Fruit fly (Drosophila melanogaster) whole organism, embryonic: ENCODE measurements around the gene nSMase.
A peak's percentile ranks its signal among the peaks of the same experiment; 100 is the strongest.

ENCODE experiments used
- Atf6 ChIP-seq: fragments of 200-800 bp; sonication (Bioruptor generic); IDR thresholded peaks from 2 replicates; pipeline ENCODE4 v1.3.6; 2022; ENCODE audit warnings: missing biosample characterization, missing genetic modification characterization
- CG10321 ChIP-seq: fragments of 200-800 bp; sonication (Bioruptor generic); IDR thresholded peaks from 2 replicates; pipeline ENCODE4 v1.3.6; 2022; ENCODE audit warnings: missing biosample characterization, missing genetic modification characterization
- CG10654 ChIP-seq: fragments of 200-800 bp; sonication (Bioruptor generic); optimal IDR thresholded peaks from 2 replicates; lab custom pipeline; 2016; ENCODE audit warnings: missing biosample characterization, missing genetic modification characterization
- CG11723 ChIP-seq: fragments of 200-800 bp; sonication (Bioruptor generic); optimal IDR thresholded peaks from 2 replicates; lab custom pipeline; 2017; ENCODE audit warnings: missing biosample characterization, mild to moderate bottlenecking, missing genetic modification characterization
- CG12236 ChIP-seq: fragments of 200-800 bp; sonication (Bioruptor generic); optimal IDR thresholded peaks from 2 replicates; lab custom pipeline; 2016; ENCODE audit warnings: missing biosample characterization, missing genetic modification characterization
- CG12299 ChIP-seq: fragments of 200-800 bp; sonication (Bioruptor generic); optimal IDR thresholded peaks from 2 replicates; lab custom pipeline; 2018; ENCODE audit warnings: missing biosample characterization, mild to moderate bottlenecking, missing genetic modification characterization
- CG14860 ChIP-seq: fragments of 200-800 bp; sonication (Bioruptor generic); IDR thresholded peaks from 3 replicates; pipeline ENCODE4 v1.3.6; 2022; ENCODE audit warnings: missing biosample characterization, missing genetic modification characterization; ENCODE audit not compliant: partially characterized antibody
- CG16863 ChIP-seq: fragments of 200-800 bp; sonication (Bioruptor generic); optimal IDR thresholded peaks from 3 replicates; lab custom pipeline; 2016; ENCODE audit warnings: missing biosample characterization, missing genetic modification characterization
- CG17361 ChIP-seq: fragments of 200-800 bp; sonication (Bioruptor generic); IDR thresholded peaks from 3 replicates; pipeline ENCODE4 v1.3.6; 2022; ENCODE audit warnings: missing biosample characterization, missing genetic modification characterization
- CG18262 ChIP-seq: fragments of 200-800 bp; optimal IDR thresholded peaks from 3 replicates; lab custom pipeline; 2019; ENCODE audit warnings: missing biosample characterization, mild to moderate bottlenecking, missing genetic modification characterization, moderate library complexity
- CG18619 ChIP-seq: fragments of 200-800 bp; sonication (Bioruptor generic); optimal IDR thresholded peaks from 3 replicates; lab custom pipeline; 2017; ENCODE audit warnings: missing biosample characterization, mild to moderate bottlenecking, missing genetic modification characterization
- CG2202 ChIP-seq: fragments of 200-800 bp; sonication (Bioruptor generic); optimal IDR thresholded peaks from 2 replicates; lab custom pipeline; 2018; ENCODE audit warnings: missing biosample characterization, mild to moderate bottlenecking, missing genetic modification characterization
- CG3407 ChIP-seq: fragments of 200-800 bp; sonication (Bioruptor generic); optimal IDR thresholded peaks from 2 replicates; lab custom pipeline; 2018; ENCODE audit warnings: missing biosample characterization, mild to moderate bottlenecking, missing genetic modification characterization
- CG34422 ChIP-seq: fragments of 200-800 bp; sonication (Bioruptor generic); IDR thresholded peaks from 3 replicates; pipeline ENCODE4 v1.3.6; 2022; ENCODE audit warnings: missing biosample characterization, missing genetic modification characterization
- CG6683 ChIP-seq: fragments of 200-800 bp; sonication (Bioruptor generic); optimal IDR thresholded peaks from 2 replicates; lab custom pipeline; 2017; ENCODE audit warnings: missing biosample characterization, mild to moderate bottlenecking, missing genetic modification characterization, missing genetic modification reagents
- CG7745 ChIP-seq: fragments of 200-800 bp; sonication (Bioruptor generic); optimal IDR thresholded peaks from 2 replicates; lab custom pipeline; 2018; ENCODE audit warnings: missing biosample characterization, mild to moderate bottlenecking, missing genetic modification characterization, moderate library complexity
- CTCF ChIP-seq: fragments of 200-800 bp; sonication (Bioruptor generic); optimal IDR thresholded peaks from 2 replicates; lab custom pipeline; 2017; ENCODE audit warnings: missing biosample characterization, mild to moderate bottlenecking, missing genetic modification characterization, moderate library complexity
- Dad ChIP-seq: fragments of 200-800 bp; sonication (Bioruptor generic); optimal IDR thresholded peaks from 3 replicates; lab custom pipeline; 2016; ENCODE audit warnings: missing biosample characterization, missing genetic modification characterization
- Deaf1 ChIP-seq: fragments of 200-800 bp; optimal IDR thresholded peaks from 3 replicates; lab custom pipeline; 2019; ENCODE audit warnings: missing biosample characterization, mild to moderate bottlenecking, missing genetic modification characterization, moderate library complexity
- Dip3 ChIP-seq: fragments of 200-800 bp; sonication (Bioruptor generic); optimal IDR thresholded peaks from 3 replicates; lab custom pipeline; 2016; ENCODE audit warnings: missing biosample characterization, missing genetic modification characterization
- Eip74EF ChIP-seq, 2 experiments: fragments of 200-800 bp in 1 of 2; fragments of >200 bp in 1 of 2; sonication (Bioruptor generic) in 1 of 2; optimal IDR thresholded peaks; 2 replicates each; lab custom pipeline; 2017 to 2019; ENCODE audit warnings: missing biosample characterization in 2 of 2, missing genetic modification characterization in 2 of 2, mild to moderate bottlenecking in 1 of 2, moderate library complexity in 1 of 2
- Elba2 ChIP-seq: fragments of 200-800 bp; sonication (Bioruptor generic); optimal IDR thresholded peaks from 3 replicates; lab custom pipeline; 2016; ENCODE audit warnings: missing biosample characterization, missing genetic modification characterization
- HLH3B ChIP-seq: fragments of 200-800 bp; sonication (Bioruptor generic); IDR thresholded peaks from 2 replicates; pipeline ENCODE4 v1.3.6; 2022; ENCODE audit warnings: missing biosample characterization, missing genetic modification characterization
- Hmx ChIP-seq: fragments of 200-800 bp; sonication (Bioruptor generic); optimal IDR thresholded peaks from 2 replicates; lab custom pipeline; 2016; ENCODE audit warnings: missing biosample characterization, missing genetic modification characterization
- Mrtf ChIP-seq: fragments of 200-800 bp; sonication (Bioruptor generic); IDR thresholded peaks from 3 replicates; pipeline ENCODE4 v1.3.6; 2022; ENCODE audit warnings: missing biosample characterization, missing genetic modification characterization
- Ravus ChIP-seq: fragments of 200-800 bp; sonication (Bioruptor generic); IDR thresholded peaks from 2 replicates; pipeline ENCODE4 v1.3.6; 2022; ENCODE audit warnings: missing biosample characterization, missing genetic modification characterization
- Stat92E ChIP-seq, 3 experiments: fragments of >200 bp in 2 of 3; fragments of 200-800 bp in 1 of 3; sonication (Bioruptor generic) in 1 of 3; optimal IDR thresholded peaks; 2 replicates each; lab custom pipeline; 2017 to 2019; ENCODE audit warnings: missing biosample characterization in 3 of 3, missing genetic modification characterization in 3 of 3, mild to moderate bottlenecking in 1 of 3, moderate library complexity in 1 of 3
- Usf ChIP-seq: fragments of 200-800 bp; sonication (Bioruptor generic); optimal IDR thresholded peaks from 2 replicates; lab custom pipeline; 2017; ENCODE audit warnings: missing genotype, missing biosample characterization, missing genetic modification characterization
- abd-A ChIP-seq: fragments of 200-800 bp; sonication (Bioruptor generic); optimal IDR thresholded peaks from 3 replicates; lab custom pipeline; 2019; ENCODE audit warnings: missing biosample characterization, mild to moderate bottlenecking, missing genetic modification characterization, moderate library complexity
- ase ChIP-seq: fragments of 200-800 bp; sonication (Bioruptor generic); IDR thresholded peaks from 3 replicates; pipeline ENCODE4 v1.3.6; 2022; ENCODE audit warnings: missing biosample characterization, missing genetic modification characterization
- chm ChIP-seq: fragments of 200-800 bp; sonication (Bioruptor generic); IDR thresholded peaks from 2 replicates; pipeline ENCODE4 v1.3.6; 2022; ENCODE audit warnings: missing biosample characterization, missing genetic modification characterization
- crp ChIP-seq, 2 experiments: fragments of 200-800 bp; sonication (Bioruptor generic); optimal IDR thresholded peaks; 2 replicates in 1 of 2; 3 replicates in 1 of 2; lab custom pipeline; 2017; ENCODE audit warnings: missing biosample characterization in 2 of 2, missing genetic modification characterization in 2 of 2, mild to moderate bottlenecking in 1 of 2, moderate library complexity in 1 of 2
- danr ChIP-seq: fragments of 200-800 bp; sonication (Bioruptor generic); IDR thresholded peaks from 2 replicates; pipeline ENCODE4 v1.3.6; 2022; ENCODE audit warnings: missing biosample characterization, missing genetic modification characterization
- dmrt11E ChIP-seq: fragments of 200-800 bp; sonication (Bioruptor generic); optimal IDR thresholded peaks from 3 replicates; lab custom pipeline; 2018; ENCODE audit warnings: missing biosample characterization, mild to moderate bottlenecking, missing genetic modification characterization, moderate library complexity
- fd64A ChIP-seq: fragments of 200-800 bp; sonication (Bioruptor generic); optimal IDR thresholded peaks from 3 replicates; lab custom pipeline; 2018; ENCODE audit warnings: missing biosample characterization, mild to moderate bottlenecking, missing genetic modification characterization
- fru ChIP-seq: fragments of >200 bp; optimal IDR thresholded peaks from 2 replicates; lab custom pipeline; 2017
- fu2 ChIP-seq: fragments of 200-800 bp; sonication (Bioruptor generic); optimal IDR thresholded peaks from 2 replicates; lab custom pipeline; 2016; ENCODE audit warnings: missing biosample characterization, missing genetic modification characterization
- gcm2 ChIP-seq: fragments of 200-800 bp; sonication (Bioruptor generic); optimal IDR thresholded peaks from 2 replicates; lab custom pipeline; 2016; ENCODE audit warnings: missing biosample characterization, missing genetic modification characterization
- gro ChIP-seq: fragments of 200-800 bp; sonication (Bioruptor generic); optimal IDR thresholded peaks from 2 replicates; lab custom pipeline; 2016; ENCODE audit warnings: missing biosample characterization, missing genetic modification characterization
- gt ChIP-seq: fragments of 200-800 bp; sonication (Bioruptor generic); IDR thresholded peaks from 2 replicates; pipeline ENCODE4 v1.3.6; 2022; ENCODE audit warnings: missing biosample characterization, missing genetic modification characterization
- ind ChIP-seq: fragments of 200-800 bp; sonication (Bioruptor generic); optimal IDR thresholded peaks from 3 replicates; lab custom pipeline; 2016; ENCODE audit warnings: missing biosample characterization, missing genetic modification characterization
- jigr1 ChIP-seq: fragments of 200-800 bp; sonication (Bioruptor generic); IDR thresholded peaks from 3 replicates; pipeline ENCODE4 v1.3.6; 2022; ENCODE audit warnings: missing biosample characterization, missing genetic modification characterization
- lab ChIP-seq: fragments of 200-800 bp; sonication (Bioruptor generic); optimal IDR thresholded peaks from 3 replicates; lab custom pipeline; 2017; ENCODE audit warnings: missing biosample characterization, missing genetic modification characterization, mild to moderate bottlenecking, moderate library complexity, missing genetic modification reagents
- lilli ChIP-seq: fragments of 200-800 bp; sonication (Bioruptor generic); optimal IDR thresholded peaks from 3 replicates; lab custom pipeline; 2016; ENCODE audit warnings: missing biosample characterization, missing genetic modification characterization
- lola ChIP-seq, 3 experiments: fragments of >200 bp in 2 of 3; fragments of 200-800 bp in 1 of 3; sonication (Bioruptor generic) in 1 of 3; optimal IDR thresholded peaks; 2 replicates each; lab custom pipeline; 2017 to 2019; ENCODE audit warnings: missing biosample characterization in 3 of 3, missing genetic modification characterization in 3 of 3, mild to moderate bottlenecking in 1 of 3, moderate library complexity in 1 of 3
- luna ChIP-seq: fragments of 200-800 bp; sonication (Bioruptor generic); optimal IDR thresholded peaks from 2 replicates; lab custom pipeline; 2016; ENCODE audit warnings: missing biosample characterization, missing genetic modification characterization
- nom ChIP-seq: fragments of 200-800 bp; sonication (Bioruptor generic); optimal IDR thresholded peaks from 2 replicates; lab custom pipeline; 2017; ENCODE audit warnings: missing biosample characterization, missing genetic modification characterization, mild to moderate bottlenecking, moderate library complexity, missing genetic modification reagents
- pum ChIP-seq: fragments of 200-800 bp; sonication (Bioruptor generic); optimal IDR thresholded peaks from 2 replicates; lab custom pipeline; 2016; ENCODE audit warnings: missing biosample characterization, missing genetic modification characterization
- slou ChIP-seq: fragments of 200-800 bp; sonication (Bioruptor generic); optimal IDR thresholded peaks from 3 replicates; lab custom pipeline; 2016; ENCODE audit warnings: missing biosample characterization, missing genetic modification characterization
- twi ChIP-seq: fragments of 200-800 bp; optimal IDR thresholded peaks from 2 replicates; lab custom pipeline; 2019; ENCODE audit warnings: missing biosample characterization, mild to moderate bottlenecking, missing genetic modification characterization, moderate library complexity
- tx ChIP-seq: fragments of 200-800 bp; sonication (Bioruptor generic); optimal IDR thresholded peaks from 2 replicates; lab custom pipeline; 2016; ENCODE audit warnings: missing biosample characterization, missing genetic modification characterization
- wor ChIP-seq: fragments of 200-800 bp; sonication (Bioruptor generic); IDR thresholded peaks from 2 replicates; pipeline ENCODE4 v1.3.6; 2022; ENCODE audit warnings: missing biosample characterization, missing genetic modification characterization

The nSMase gene

dm6 chr3L:3179474-3179873 lies 39.5 kb upstream of the nSMase start (continued):
- TF ChIP-seq gro (GFP tag; lab: Kevin White, UChicago), result peak; percentile 94
- peak; percentile 85 for TF ChIP-seq dmrt11E (tag; lab: Kevin White, UChicago)
- TF ChIP-seq jigr1, result peak; percentile 23; the same call in 1 of the 3 replicates
- TF ChIP-seq danr (GFP tag; lab: Robert Waterston, UW), result peak; percentile 75
- no peak for TF ChIP-seq Deaf1 (tag; lab: Kevin White, UChicago)
- TF ChIP-seq fd64A, result peak; percentile 57
- no peak for TF ChIP-seq CG14860 (GFP tag; lab: Robert Waterston, UW)
- peak; percentile 43 for TF ChIP-seq fu2
- TF ChIP-seq crp (GFP tag; optimal IDR thresholded peaks at IDR 0.05; lab: Kevin White, UChicago), result peak in 1 of 2 experiments; percentile 2
- peak; percentile 66 for TF ChIP-seq CG12299
- TF ChIP-seq Atf6 (GFP tag; lab: Robert Waterston, UW), result peak; percentile 90
- TF ChIP-seq CG10321 (GFP tag; lab: Robert Waterston, UW), result no peak
- 0 out of 2 replicates have a peak, but pooled peaks have one; percentile 38 for TF ChIP-seq gt (GFP tag; lab: Robert Waterston, UW)
- peak; percentile 74 for TF ChIP-seq CG2202 (tag; lab: Kevin White, UChicago)
- TF ChIP-seq slou (GFP tag; lab: Kevin White, UChicago), result peak; percentile 32
- peak in 1 of 3 experiments; percentile 80 for TF ChIP-seq lola (GFP tag; optimal IDR thresholded peaks at IDR 0.05; lab: Kevin White, UChicago)
- peak; percentile 89 for TF ChIP-seq CG18262 (tag; lab: Kevin White, UChicago)
- TF ChIP-seq lilli (GFP tag; lab: Kevin White, UChicago), result peak; percentile 88
- TF ChIP-seq Elba2, result peak; percentile 30
- TF ChIP-seq chm (GFP tag; lab: Robert Waterston, UW), result peak; percentile 88
- TF ChIP-seq CG34422 (GFP tag; lab: Robert Waterston, UW), result peak; percentile 89
- no peak for TF ChIP-seq CTCF (GFP tag; lab: Kevin White, UChicago)
- peak; percentile 45 for TF ChIP-seq Usf (GFP tag; lab: Kevin White, UChicago)
- peak; percentile 85 for TF ChIP-seq ind (GFP tag; lab: Kevin White, UChicago)
- peak; percentile 66 for TF ChIP-seq CG3407 (GFP tag; lab: Kevin White, UChicago)
- TF ChIP-seq CG11723, result peak; percentile 68
- TF ChIP-seq CG18619 (GFP tag; lab: Kevin White, UChicago), result peak; percentile 82
- peak; percentile 86 for TF ChIP-seq nom (GFP tag; lab: Kevin White, UChicago)
- peak; percentile 78 for TF ChIP-seq Dad (GFP tag; lab: Kevin White, UChicago)
- TF ChIP-seq gcm2, result peak; percentile 83
- TF ChIP-seq ase (GFP tag; lab: Robert Waterston, UW), result peak; percentile 82
- no peak for TF ChIP-seq Eip74EF (GFP tag; optimal IDR thresholded peaks at IDR 0.05; lab: Kevin White, UChicago)
- TF ChIP-seq CG7745 (tag; lab: Kevin White, UChicago), result no peak
- TF ChIP-seq Ravus (GFP tag; lab: Robert Waterston, UW), result peak; percentile 53
- TF ChIP-seq pum, result peak; percentile 77
- peak in 1 of 3 experiments; percentile 64 for TF ChIP-seq Stat92E (GFP tag; optimal IDR thresholded peaks at IDR 0.05; lab: Kevin White, UChicago)
- TF ChIP-seq tx, result peak; percentile 35
- no peak for TF ChIP-seq twi (tag; lab: Kevin White, UChicago)
- no peak for TF ChIP-seq abd-A
- TF ChIP-seq fru (lab: Kevin White, UChicago), result no peak
- TF ChIP-seq Hmx (GFP tag; lab: Kevin White, UChicago), result no peak
- peak; percentile 57 for TF ChIP-seq CG12236 (GFP tag; lab: Kevin White, UChicago)
- peak; percentile 78 for TF ChIP-seq CG10654 (GFP tag; lab: Kevin White, UChicago)
- TF ChIP-seq Dip3 (GFP tag; lab: Kevin White, UChicago), result peak; percentile 77
- TF ChIP-seq CG17361, result no peak; the same call in 2 of the 3 replicates
- peak; percentile 58 for TF ChIP-seq wor (GFP tag; lab: Robert Waterston, UW)
- TF ChIP-seq CG6683 (GFP tag; lab: Kevin White, UChicago), result peak; percentile 79
- peak; percentile 86 for TF ChIP-seq HLH3B
- TF ChIP-seq Mrtf, result peak; percentile 85
- TF ChIP-seq lab (GFP tag; lab: Kevin White, UChicago), result peak; percentile 94
- TF ChIP-seq CG16863 (GFP tag; lab: Kevin White, UChicago), result peak; percentile 79
- peak; percentile 41 for TF ChIP-seq luna (GFP tag; lab: Kevin White, UChicago)
